Worm (Caenorhabditis elegans) whole organism, L4 larva: ENCODE results near the gene acbp-4.

ENCODE experiments used
- F37D6.2 ChIP-seq: sonication (generic microtip); optimal IDR thresholded peaks from 2 replicates; lab custom pipeline; 2016; ENCODE audit warnings: mild to moderate bottlenecking, missing genetic modification characterization, missing compliant biosample characterization
- F49E8.2 ChIP-seq: sonication (generic microtip); optimal IDR thresholded peaks from 2 replicates; lab custom pipeline; 2016; ENCODE audit warnings: missing compliant biosample characterization, mild to moderate bottlenecking, missing genetic modification characterization, borderline replicate concordance
- T26A8.4 ChIP-seq: fragments of 200-800 bp; sonication (Bioruptor generic); IDR thresholded peaks from 2 replicates; pipeline ENCODE4 v1.3.6; 2022; ENCODE audit warnings: missing genetic modification characterization, missing compliant biosample characterization
- Y5F2A.4 ChIP-seq: fragments of 200-800 bp; sonication (Bioruptor generic); optimal IDR thresholded peaks from 2 replicates; lab custom pipeline; 2018; ENCODE audit warnings: mild to moderate bottlenecking, missing genetic modification characterization, missing compliant biosample characterization
- ZK546.5 ChIP-seq, 2 experiments: sonication (generic microtip); optimal IDR thresholded peaks; 2 replicates each; lab custom pipeline; 2017; ENCODE audit warnings: missing biosample characterization in 2 of 2, missing genetic modification characterization in 2 of 2
- ama-1 ChIP-seq: fragments of 150-350 bp; optimal IDR thresholded peaks from 2 replicates; lab custom pipeline; 2014; ENCODE audit warnings: inconsistent platforms, mixed read lengths
- attf-4 ChIP-seq: sonication (generic microtip); optimal IDR thresholded peaks from 3 replicates; lab custom pipeline; 2017; ENCODE audit warnings: missing biosample characterization, missing genetic modification characterization
- ceh-20 ChIP-seq: fragments of 200-800 bp; sonication (Bioruptor generic); IDR thresholded peaks from 2 replicates; pipeline ENCODE4 v1.3.6; 2022; ENCODE audit warnings: missing genetic modification reagents, missing genetic modification characterization, missing compliant biosample characterization
- ceh-28 ChIP-seq: fragments of 150-350 bp; optimal IDR thresholded peaks from 2 replicates; lab custom pipeline; 2014; ENCODE audit warnings: missing biosample characterization, missing genetic modification reagents, missing genetic modification characterization
- ceh-32 ChIP-seq: sonication (generic microtip); optimal IDR thresholded peaks from 2 replicates; lab custom pipeline; 2016; ENCODE audit warnings: mild to moderate bottlenecking, missing genetic modification characterization, missing compliant biosample characterization; ENCODE audit not compliant: poor library complexity
- ceh-62 ChIP-seq: sonication (generic microtip); optimal IDR thresholded peaks from 2 replicates; lab custom pipeline; 2017; ENCODE audit warnings: missing biosample characterization, missing genetic modification characterization
- ceh-82 ChIP-seq: sonication (generic microtip); optimal IDR thresholded peaks from 2 replicates; lab custom pipeline; 2017; ENCODE audit warnings: missing biosample characterization, missing genetic modification characterization
- ctbp-1 ChIP-seq: fragments of 200-800 bp; sonication (Bioruptor generic); IDR thresholded peaks from 2 replicates; pipeline ENCODE4 v1.3.6; 2022; ENCODE audit warnings: missing genetic modification reagents, missing genetic modification characterization, missing compliant biosample characterization
- daf-12 ChIP-seq: fragments of 150-350 bp; optimal IDR thresholded peaks from 2 replicates; lab custom pipeline; 2014; ENCODE audit warnings: missing biosample characterization, missing genetic modification reagents, missing genetic modification characterization
- daf-16 ChIP-seq, 3 experiments: sonication (generic microtip); optimal IDR thresholded peaks; 2 replicates each; lab custom pipeline; 2016 to 2017; ENCODE audit warnings: missing genetic modification characterization in 3 of 3, missing genetic modification reagents in 3 of 3, mild to moderate bottlenecking in 2 of 3, missing compliant biosample characterization in 2 of 3, missing biosample characterization in 1 of 3, moderate library complexity in 1 of 3
- dmd-8 ChIP-seq: fragments of 200-800 bp; sonication (Bioruptor generic); IDR thresholded peaks from 2 replicates; pipeline ENCODE4 v1.3.6; 2022; ENCODE audit warnings: missing genetic modification characterization, missing compliant biosample characterization
- egl-27 ChIP-seq: sonication (generic microtip); optimal IDR thresholded peaks from 3 replicates; lab custom pipeline; 2017; ENCODE audit warnings: missing biosample characterization, missing genetic modification reagents, missing genetic modification characterization
- fos-1 ChIP-seq: fragments of 150-350 bp; optimal IDR thresholded peaks from 2 replicates; lab custom pipeline; 2014; ENCODE audit warnings: missing biosample characterization, missing genetic modification characterization
- gei-8 ChIP-seq: fragments of 200-800 bp; sonication (Bioruptor generic); optimal IDR thresholded peaks from 2 replicates; lab custom pipeline; 2018; ENCODE audit warnings: mild to moderate bottlenecking, missing genetic modification characterization, missing compliant biosample characterization
- hlh-11 ChIP-seq: fragments of 200-800 bp; sonication (Bioruptor generic); optimal IDR thresholded peaks from 2 replicates; lab custom pipeline; 2018; ENCODE audit warnings: mild to moderate bottlenecking, missing genetic modification characterization, missing compliant biosample characterization
- hlh-30 ChIP-seq: sonication (generic microtip); optimal IDR thresholded peaks from 2 replicates; lab custom pipeline; 2017; ENCODE audit warnings: antibody characterized with exemption, mild to moderate bottlenecking, missing genetic modification characterization, missing compliant biosample characterization; ENCODE audit not compliant: insufficient read depth
- hmg-1.1 ChIP-seq: fragments of 200-800 bp; sonication (Bioruptor generic); IDR thresholded peaks from 2 replicates; pipeline ENCODE4 v1.3.6; 2022; ENCODE audit warnings: missing genetic modification reagents, missing genetic modification characterization, missing compliant biosample characterization
- lim-7 ChIP-seq: fragments of 200-800 bp; sonication (Bioruptor generic); IDR thresholded peaks from 2 replicates; pipeline ENCODE4 v1.3.6; 2022; ENCODE audit warnings: missing genetic modification characterization, missing compliant biosample characterization
- lin-13 ChIP-seq: fragments of 150-350 bp; optimal IDR thresholded peaks from 2 replicates; lab custom pipeline; 2014; ENCODE audit warnings: missing biosample characterization, missing genetic modification reagents, missing genetic modification characterization
- lin-15B ChIP-seq: fragments of 150-350 bp; sonication (generic microtip); optimal IDR thresholded peaks from 3 replicates; lab custom pipeline; 2014; ENCODE audit warnings: missing biosample characterization, missing genetic modification characterization
- lin-29 ChIP-seq: fragments of 200-800 bp; sonication (Bioruptor generic); IDR thresholded peaks from 2 replicates; pipeline ENCODE4 v1.3.6; 2022; ENCODE audit warnings: missing genetic modification reagents, missing genetic modification characterization, missing compliant biosample characterization
- lin-38 ChIP-seq: fragments of 200-800 bp; sonication (Bioruptor generic); IDR thresholded peaks from 2 replicates; pipeline ENCODE4 v1.3.6; 2022; ENCODE audit warnings: missing genetic modification reagents, missing genetic modification characterization, missing compliant biosample characterization
- lin-39 ChIP-seq: fragments of 150-350 bp; optimal IDR thresholded peaks from 2 replicates; lab custom pipeline; 2014; ENCODE audit warnings: missing biosample characterization, missing genetic modification reagents, missing genetic modification characterization
- madf-5 ChIP-seq, 2 experiments: fragments of 200-800 bp; sonication (Bioruptor generic); IDR thresholded peaks; 2 replicates each; pipeline ENCODE4 v1.3.6; 2022; ENCODE audit warnings: missing compliant biosample characterization in 2 of 2, missing genetic modification characterization in 2 of 2
- mdl-1 ChIP-seq, 2 experiments: fragments of 150-350 bp in 1 of 2; sonication (generic microtip) in 1 of 2; optimal IDR thresholded peaks; 2 replicates each; lab custom pipeline; 2014 to 2017; ENCODE audit warnings: missing biosample characterization in 2 of 2, missing genetic modification characterization in 2 of 2
- mep-1 ChIP-seq: fragments of 150-350 bp; sonication (generic microtip); optimal IDR thresholded peaks from 3 replicates; lab custom pipeline; 2014; ENCODE audit warnings: missing biosample characterization, missing genetic modification characterization
- mes-2 ChIP-seq: sonication (generic microtip); optimal IDR thresholded peaks from 2 replicates; lab custom pipeline; 2016; ENCODE audit warnings: missing genotype, mild to moderate bottlenecking, missing genetic modification characterization, missing compliant biosample characterization; ENCODE audit not compliant: poor library complexity, severe bottlenecking
- nhr-102 ChIP-seq: sonication (generic microtip); optimal IDR thresholded peaks from 2 replicates; lab custom pipeline; 2016; ENCODE audit warnings: mild to moderate bottlenecking, missing genetic modification characterization, moderate library complexity, missing compliant biosample characterization
- nhr-11 ChIP-seq: fragments of 150-350 bp; optimal IDR thresholded peaks from 2 replicates; lab custom pipeline; 2014; ENCODE audit warnings: missing biosample characterization, missing genetic modification characterization
- nhr-111 ChIP-seq: fragments of 200-800 bp; sonication (Bioruptor generic); optimal IDR thresholded peaks from 2 replicates; lab custom pipeline; 2018; ENCODE audit warnings: mild to moderate bottlenecking, missing genetic modification characterization, missing compliant biosample characterization
- nhr-28 ChIP-seq: fragments of 150-350 bp; optimal IDR thresholded peaks from 2 replicates; lab custom pipeline; 2014; ENCODE audit warnings: missing biosample characterization, missing genetic modification characterization
- nhr-41 ChIP-seq: fragments of 200-800 bp; sonication (Bioruptor generic); IDR thresholded peaks from 2 replicates; pipeline ENCODE4 v1.3.6; 2022; ENCODE audit warnings: missing genetic modification reagents, missing genetic modification characterization, missing compliant biosample characterization
- nhr-48 ChIP-seq: sonication (generic microtip); optimal IDR thresholded peaks from 2 replicates; lab custom pipeline; 2016; ENCODE audit warnings: mild to moderate bottlenecking, missing genetic modification characterization, missing compliant biosample characterization
- nhr-6 ChIP-seq: fragments of 150-350 bp; optimal IDR thresholded peaks from 2 replicates; lab custom pipeline; 2014; ENCODE audit warnings: missing biosample characterization, missing genetic modification characterization
- nhr-76 ChIP-seq: fragments of 150-350 bp; optimal IDR thresholded peaks from 2 replicates; lab custom pipeline; 2014; ENCODE audit warnings: missing biosample characterization, missing genetic modification characterization
- nhr-77 ChIP-seq: fragments of 150-350 bp; optimal IDR thresholded peaks from 2 replicates; lab custom pipeline; 2014; ENCODE audit warnings: missing biosample characterization, missing genetic modification characterization
- pha-4 ChIP-seq, 2 experiments: fragments of 150-350 bp in 1 of 2; fragments of 200-800 bp in 1 of 2; sonication (Bioruptor generic) in 1 of 2; IDR thresholded peaks in 1 of 2; optimal IDR thresholded peaks in 1 of 2; 2 replicates each; pipeline versions ENCODE4 v1.3.6 to Lab custom; 2014 to 2022; ENCODE audit warnings: missing genetic modification characterization in 2 of 2, missing genetic modification reagents in 2 of 2, missing biosample characterization in 1 of 2, missing compliant biosample characterization in 1 of 2
- pqm-1 ChIP-seq: sonication (generic microtip); optimal IDR thresholded peaks from 2 replicates; lab custom pipeline; 2017; ENCODE audit warnings: missing biosample characterization, missing genetic modification characterization
- saeg-2 ChIP-seq: fragments of 200-800 bp; sonication (Bioruptor generic); IDR thresholded peaks from 2 replicates; pipeline ENCODE4 v1.3.6; 2022; ENCODE audit warnings: missing genetic modification reagents, missing genetic modification characterization, missing compliant biosample characterization
- sdz-12 ChIP-seq: fragments of 200-800 bp; sonication (Bioruptor generic); optimal IDR thresholded peaks from 2 replicates; lab custom pipeline; 2018; ENCODE audit warnings: mild to moderate bottlenecking, missing genetic modification characterization, missing compliant biosample characterization
- skn-1 ChIP-seq: fragments of 150-350 bp; optimal IDR thresholded peaks from 2 replicates; lab custom pipeline; 2014; ENCODE audit warnings: missing biosample characterization, missing genetic modification characterization
- snpc-1.2 ChIP-seq: fragments of 200-800 bp; sonication (Bioruptor generic); IDR thresholded peaks from 2 replicates; pipeline ENCODE4 v1.3.6; 2022; ENCODE audit warnings: missing genetic modification reagents, missing genetic modification characterization, missing compliant biosample characterization
- spr-1 ChIP-seq: sonication (generic microtip); optimal IDR thresholded peaks from 2 replicates; lab custom pipeline; 2016; ENCODE audit warnings: mild to moderate bottlenecking, missing genetic modification characterization, missing compliant biosample characterization
- tag-97 ChIP-seq: fragments of 200-800 bp; sonication (Bioruptor generic); IDR thresholded peaks from 2 replicates; pipeline ENCODE4 v1.3.6; 2022; ENCODE audit warnings: missing genetic modification characterization, missing compliant biosample characterization
- zfp-3 ChIP-seq: fragments of 200-800 bp; sonication (Bioruptor generic); conservative IDR thresholded peaks from 2 replicates; pipeline ENCODE4 v1.3.6; 2022; ENCODE audit warnings: missing genetic modification reagents, missing genetic modification characterization, missing compliant biosample characterization
- zip-2 ChIP-seq: fragments of 150-350 bp; optimal IDR thresholded peaks from 2 replicates; lab custom pipeline; 2014; ENCODE audit warnings: missing biosample characterization, missing genetic modification characterization
- ztf-11 ChIP-seq: fragments of 150-350 bp; optimal IDR thresholded peaks from 2 replicates; lab custom pipeline; 2014; ENCODE audit warnings: missing biosample characterization, missing genetic modification characterization

The acbp-4 gene

DNA sequence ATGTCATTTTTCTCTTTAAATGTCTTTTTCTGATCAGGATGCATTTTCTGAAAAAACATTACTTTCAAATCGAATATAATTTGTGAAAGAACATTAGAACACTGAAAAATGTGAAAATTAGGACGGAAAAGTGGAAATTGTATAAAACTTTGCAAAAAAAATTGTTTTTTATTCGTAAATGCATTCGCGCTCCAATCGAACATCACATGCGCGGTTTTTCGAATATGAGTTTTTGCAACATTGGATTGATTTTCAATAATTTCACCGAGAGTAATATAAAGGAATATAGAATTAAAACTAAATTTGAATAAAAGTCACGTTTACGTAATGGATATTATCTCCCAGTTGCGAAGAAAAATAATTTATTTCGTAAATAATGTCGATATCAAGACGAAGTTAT, 31.7 kb downstream of the acbp-4 start, which contains the start of the genes spot-1 and B0361.11:
Gene spot-1, minus strand, starts transcription at position 47 of the 400 bp plus-strand sequence.
Gene B0361.11, plus strand, starts transcription at position 372 of the 400 bp plus-strand sequence.
- TF ChIP-seq nhr-6 (peak; percentile 81), nhr-77 (tag; lab: Kevin White, UChicago) (peak; percentile 23), lin-38 (GFP tag; lab: Robert Waterston, UW) (peak; percentile 93), madf-5 (GFP tag; IDR thresholded peaks at IDR 0.05; lab: Robert Waterston, UW) (no peak), fos-1 (tag; lab: Kevin White, UChicago) (no peak), pqm-1 (tag; lab: Kevin White, UChicago) (no peak), lin-13 (GFP tag; lab: Kevin White, UChicago) (no peak), F49E8.2 (tag; lab: Kevin White, UChicago) (no peak), lim-7 (GFP tag; lab: Robert Waterston, UW) (no peak), T26A8.4 (GFP tag; lab: Robert Waterston, UW) (no peak), ZK546.5 (tag; optimal IDR thresholded peaks at IDR 0.05; lab: Kevin White, UChicago) (no peak), hlh-30 (tag; lab: Kevin White, UChicago) (peak; percentile 78), nhr-11 (tag; lab: Kevin White, UChicago) (no peak), saeg-2 (no peak), pha-4 (GFP tag; IDR thresholded peaks at IDR 0.05; lab: Robert Waterston, UW) (no peak), pha-4 (tag; optimal IDR thresholded peaks at IDR 0.05; lab: Kevin White, UChicago) (no peak), ceh-32 (tag; lab: Kevin White, UChicago) (no peak), daf-12 (tag; lab: Kevin White, UChicago) (no peak), nhr-28 (tag; lab: Kevin White, UChicago) (peak; percentile 20), Y5F2A.4 (GFP tag; lab: Kevin White, UChicago) (no peak), zfp-3 (GFP tag; lab: Robert Waterston, UW) (no peak), nhr-102 (tag; lab: Kevin White, UChicago) (no peak), tag-97 (GFP tag; lab: Robert Waterston, UW) (no peak), mes-2 (peak; percentile 63), ceh-20 (no peak), F37D6.2 (tag; lab: Kevin White, UChicago) (no peak), lin-15B (tag; lab: Kevin White, UChicago) (no peak), ctbp-1 (no peak), hmg-1.1 (GFP tag; lab: Robert Waterston, UW) (0 out of 2 replicates have a peak, but pooled peaks have one; percentile 9), spr-1 (no peak), lin-39 (no peak), ztf-11 (no peak), dmd-8 (GFP tag; lab: Robert Waterston, UW) (no peak), snpc-1.2 (GFP tag; lab: Robert Waterston, UW) (no peak), mdl-1 (tag; optimal IDR thresholded peaks at IDR 0.05; lab: Kevin White, UChicago) (no peak), daf-16 (GFP tag; optimal IDR thresholded peaks at IDR 0.05; lab: Kevin White, UChicago) (no peak), daf-16 (tag; optimal IDR thresholded peaks at IDR 0.05; lab: Kevin White, UChicago) (peak; percentile 28), nhr-76 (tag; lab: Kevin White, UChicago) (no peak), mep-1 (tag; lab: Kevin White, UChicago) (peak; percentile 33), nhr-41 (no peak), nhr-48 (tag; lab: Kevin White, UChicago) (no peak), egl-27 (tag; lab: Kevin White, UChicago) (no peak), ceh-82 (tag; lab: Kevin White, UChicago) (no peak), sdz-12 (GFP tag; lab: Kevin White, UChicago) (no peak), hlh-11 (no peak), lin-29 (GFP tag; lab: Robert Waterston, UW) (no peak), skn-1 (tag; lab: Kevin White, UChicago) (no peak), attf-4 (tag; lab: Kevin White, UChicago) (no peak), nhr-111 (GFP tag; lab: Kevin White, UChicago) (no peak), ama-1 (lab: Kevin White, UChicago) (no peak), zip-2 (tag; lab: Kevin White, UChicago) (peak; percentile 3), ceh-28 (tag; lab: Kevin White, UChicago) (no peak), ceh-62 (tag; lab: Kevin White, UChicago) (no peak), gei-8 (no peak)
